Fruit fly (Drosophila melanogaster): ENCODE measurements around the gene CSN8.

CSN8 gene

DNA sequence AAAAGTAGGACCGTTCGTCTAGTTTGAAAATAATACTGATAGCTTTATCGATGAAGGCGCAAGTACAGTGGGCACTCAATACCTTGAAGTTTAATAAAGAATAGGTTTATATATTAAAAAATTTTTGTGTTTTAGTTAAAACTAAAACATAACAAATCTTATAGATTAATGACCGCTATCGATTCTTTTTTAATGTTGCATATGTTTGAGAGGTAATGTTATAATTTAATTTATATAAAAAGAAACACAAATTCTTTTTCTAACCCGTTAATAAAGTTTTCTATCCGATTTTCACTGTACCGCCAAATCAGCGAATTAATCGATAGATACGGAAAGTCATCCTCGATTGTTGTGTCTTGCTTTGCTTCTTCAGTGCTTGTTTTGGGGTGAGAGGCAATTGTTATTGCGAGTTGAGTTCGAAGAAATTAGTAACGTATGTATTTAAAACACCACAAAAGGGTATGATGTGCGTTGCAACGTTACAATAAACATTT, 19.5 kb downstream of the CSN8 start, which contains the start of the genes Dad1 and CG13384 (continued):
- TF ChIP-seq emc (GFP tag; optimal IDR thresholded peaks at IDR 0.05) (no peak), pfk (GFP tag; optimal IDR thresholded peaks at IDR 0.05) (peak; percentile 52), Sox102F (GFP tag; optimal IDR thresholded peaks at IDR 0.05) (peak; percentile 91), zfh2 (GFP tag; optimal IDR thresholded peaks at IDR 0.05) (peak; percentile 63), gce (GFP tag; IDR thresholded peaks at IDR 0.05) (peak; percentile 40; the same call in 1 of the 3 replicates), CG10959 (GFP tag; IDR thresholded peaks at IDR 0.05) (peak; percentile 69), az2 (GFP tag; optimal IDR thresholded peaks at IDR 0.05) (peak; percentile 92), CG11085 (GFP tag; IDR thresholded peaks at IDR 0.05) (peak; percentile 91), stc (GFP tag; IDR thresholded peaks at IDR 0.05) (peak; percentile 89), vvl (GFP tag; IDR thresholded peaks at IDR 0.05) (peak; percentile 95), CG10209 (GFP tag; optimal IDR thresholded peaks at IDR 0.05) (peak; percentile 92), Blimp-1 (GFP tag; optimal IDR thresholded peaks at IDR 0.05) (peak; percentile 88), CG13624 (GFP tag; optimal IDR thresholded peaks at IDR 0.05) (peak; percentile 44), CG18476 (GFP tag; optimal IDR thresholded peaks at IDR 0.05) (peak; percentile 85), CG6175 (GFP tag; IDR thresholded peaks at IDR 0.05) (peak; percentile 80; the same call in 2 of the 3 replicates), CG6813 (GFP tag; optimal IDR thresholded peaks at IDR 0.05) (peak; percentile 84), toy (GFP tag; IDR thresholded peaks at IDR 0.05) (peak; percentile 81), E2f2 (GFP tag; IDR thresholded peaks at IDR 0.05) (peak; percentile 71), CG12155 (GFP tag; optimal IDR thresholded peaks at IDR 0.05) (peak; percentile 90), CG12219 (GFP tag; optimal IDR thresholded peaks at IDR 0.05) (peak; percentile 57), CG6272 (GFP tag; IDR thresholded peaks at IDR 0.05) (peak; percentile 90), chn (GFP tag; optimal IDR thresholded peaks at IDR 0.05) (peak; percentile 68), CG42726 (GFP tag; IDR thresholded peaks at IDR 0.05; ENCODE audit: partially characterized antibody) (peak; percentile 49; the same call in 1 of the 2 replicates), sima (GFP tag; optimal IDR thresholded peaks at IDR 0.05) (no peak), H15 (GFP tag; IDR thresholded peaks at IDR 0.05) (peak; percentile 64; the same call in 1 of the 3 replicates), pzg (GFP tag; optimal IDR thresholded peaks at IDR 0.05) (peak; percentile 34), Dref (GFP tag; IDR thresholded peaks at IDR 0.05) (peak; percentile 61), sens-2 (GFP tag; IDR thresholded peaks at IDR 0.05) (no peak), CG8281 (tag; optimal IDR thresholded peaks at IDR 0.05) (peak; percentile 82), CG12659 (GFP tag; optimal IDR thresholded peaks at IDR 0.05) (peak; percentile 97), nerfin-2 (GFP tag; IDR thresholded peaks at IDR 0.05; ENCODE audit: partially characterized antibody) (no peak), CG12071 (GFP tag; optimal IDR thresholded peaks at IDR 0.05) (peak; percentile 10), ERR (GFP tag; optimal IDR thresholded peaks at IDR 0.05) (peak; percentile 13), CG12391 (tag; optimal IDR thresholded peaks at IDR 0.05) (peak; percentile 97), mam (GFP tag; optimal IDR thresholded peaks at IDR 0.05) (peak; percentile 69), Oli (tag; optimal IDR thresholded peaks at IDR 0.05) (peak; percentile 91), pb (GFP tag; optimal IDR thresholded peaks at IDR 0.05) (no peak), CG14965 (GFP tag; optimal IDR thresholded peaks at IDR 0.05; ENCODE audit: borderline replicate concordance) (no peak), CG13296 (GFP tag; optimal IDR thresholded peaks at IDR 0.05) (peak; percentile 96), corto (GFP tag; optimal IDR thresholded peaks at IDR 0.05) (peak; percentile 86), lola (GFP tag; optimal IDR thresholded peaks at IDR 0.05) (peak in 1 of 3 experiments; percentile 93), CG4820 (GFP tag; optimal IDR thresholded peaks at IDR 0.05) (peak; percentile 83), cg (GFP tag; optimal IDR thresholded peaks at IDR 0.05) (no peak), CG8944 (GFP tag; optimal IDR thresholded peaks at IDR 0.05) (peak; percentile 39), ewg (GFP tag; optimal IDR thresholded peaks at IDR 0.05) (peak; percentile 70), sd (tag; optimal IDR thresholded peaks at IDR 0.05) (no peak), tll (GFP tag; optimal IDR thresholded peaks at IDR 0.05) (peak in 1 of 2 experiments; percentile 50), CG10979 (tag; optimal IDR thresholded peaks at IDR 0.05) (peak; percentile 90), otp (GFP tag; IDR thresholded peaks at IDR 0.05) (0 out of 3 replicates have a peak, but pooled peaks have one; percentile 55)

Measured in whole organism, embryonic.